Worm (Caenorhabditis elegans) whole organism, L2 larva: ENCODE data around the gene F57B1.5.

Experiments
- C34F6.9 ChIP-seq: fragments of 150-350 bp; optimal IDR thresholded peaks from 2 replicates; lab custom pipeline; 2014; ENCODE audit warnings: missing biosample characterization, missing genetic modification characterization
- F13H6.1 ChIP-seq: sonication (generic microtip); optimal IDR thresholded peaks from 2 replicates; lab custom pipeline; 2016; ENCODE audit warnings: missing genetic modification characterization, missing compliant biosample characterization
- R02D3.7 ChIP-seq: fragments of 150-350 bp; optimal IDR thresholded peaks from 2 replicates; lab custom pipeline; 2014; ENCODE audit warnings: missing biosample characterization, missing genetic modification characterization
- Y55F3AM.14 ChIP-seq: fragments of 200-800 bp; sonication (Bioruptor generic); optimal IDR thresholded peaks from 2 replicates; lab custom pipeline; 2018; ENCODE audit warnings: mild to moderate bottlenecking, missing genetic modification characterization, missing compliant biosample characterization
- ZK546.5 ChIP-seq: sonication (generic microtip); optimal IDR thresholded peaks from 2 replicates; lab custom pipeline; 2017; ENCODE audit warnings: missing biosample characterization, missing genetic modification characterization
- alr-1 ChIP-seq: fragments of 150-350 bp; optimal IDR thresholded peaks from 2 replicates; lab custom pipeline; 2014; ENCODE audit warnings: missing biosample characterization, missing genetic modification characterization
- aly-2 ChIP-seq: fragments of 150-350 bp; optimal IDR thresholded peaks from 2 replicates; lab custom pipeline; 2014; ENCODE audit warnings: missing biosample characterization, missing genetic modification characterization
- blmp-1 ChIP-seq: sonication (generic microtip); optimal IDR thresholded peaks from 2 replicates; lab custom pipeline; 2017; ENCODE audit warnings: missing genetic modification characterization, mild to moderate bottlenecking, missing compliant biosample characterization, antibody characterized with exemption, moderate library complexity; ENCODE audit not compliant: insufficient read depth
- ceh-16 ChIP-seq: fragments of 150-350 bp; optimal IDR thresholded peaks from 2 replicates; lab custom pipeline; 2014; ENCODE audit warnings: missing biosample characterization, missing genetic modification characterization
- ceh-82 ChIP-seq: fragments of 150-350 bp; optimal IDR thresholded peaks from 2 replicates; lab custom pipeline; 2014; ENCODE audit warnings: missing biosample characterization, missing genetic modification characterization
- crh-2 ChIP-seq: sonication (generic microtip); optimal IDR thresholded peaks from 2 replicates; lab custom pipeline; 2017; ENCODE audit warnings: missing biosample characterization, missing genetic modification characterization
- dmd-4 ChIP-seq: sonication (generic microtip); optimal IDR thresholded peaks from 2 replicates; lab custom pipeline; 2017; ENCODE audit warnings: missing biosample characterization, missing genetic modification characterization
- elt-3 ChIP-seq: sonication (generic microtip); optimal IDR thresholded peaks from 2 replicates; lab custom pipeline; 2017; ENCODE audit warnings: missing biosample characterization, missing genetic modification characterization
- gmeb-1 ChIP-seq: fragments of 150-350 bp; optimal IDR thresholded peaks from 2 replicates; lab custom pipeline; 2014; ENCODE audit warnings: missing biosample characterization, missing genetic modification characterization
- lin-13 ChIP-seq: fragments of 150-350 bp; optimal IDR thresholded peaks from 2 replicates; lab custom pipeline; 2014; ENCODE audit warnings: missing biosample characterization, missing genetic modification reagents, missing genetic modification characterization
- lsy-2 ChIP-seq, 2 experiments: fragments of 150-350 bp in 1 of 2; sonication (generic microtip) in 1 of 2; optimal IDR thresholded peaks; 2 replicates each; lab custom pipeline; 2014 to 2017; ENCODE audit warnings: missing biosample characterization in 2 of 2, missing genetic modification characterization in 2 of 2
- mbf-1 ChIP-seq: sonication (generic microtip); optimal IDR thresholded peaks from 2 replicates; lab custom pipeline; 2017; ENCODE audit warnings: missing biosample characterization, missing genetic modification characterization
- nhr-11 ChIP-seq: fragments of 150-350 bp; optimal IDR thresholded peaks from 2 replicates; lab custom pipeline; 2014; ENCODE audit warnings: missing biosample characterization, missing genetic modification characterization
- nhr-12 ChIP-seq: fragments of 150-350 bp; optimal IDR thresholded peaks from 2 replicates; lab custom pipeline; 2014; ENCODE audit warnings: missing biosample characterization, missing genetic modification characterization
- nhr-21 ChIP-seq: fragments of 150-350 bp; optimal IDR thresholded peaks from 2 replicates; lab custom pipeline; 2014; ENCODE audit warnings: missing biosample characterization, missing genetic modification characterization
- nhr-237 ChIP-seq: fragments of 150-350 bp; optimal IDR thresholded peaks from 2 replicates; lab custom pipeline; 2014; ENCODE audit warnings: missing biosample characterization, missing genetic modification characterization
- nhr-25 ChIP-seq: fragments of 150-350 bp; sonication (generic microtip); optimal IDR thresholded peaks from 3 replicates; lab custom pipeline; 2014; ENCODE audit warnings: missing biosample characterization, missing genetic modification characterization
- nhr-6 ChIP-seq: fragments of 150-350 bp; optimal IDR thresholded peaks from 2 replicates; lab custom pipeline; 2014; ENCODE audit warnings: missing biosample characterization, missing genetic modification characterization
- nhr-77 ChIP-seq: fragments of 150-350 bp; optimal IDR thresholded peaks from 2 replicates; lab custom pipeline; 2014; ENCODE audit warnings: missing biosample characterization, missing genetic modification characterization
- peb-1 ChIP-seq: fragments of 150-350 bp; optimal IDR thresholded peaks from 2 replicates; lab custom pipeline; 2014; ENCODE audit warnings: missing biosample characterization, missing genetic modification characterization
- skn-1 ChIP-seq: sonication (generic microtip); optimal IDR thresholded peaks from 2 replicates; lab custom pipeline; 2017; ENCODE audit warnings: missing biosample characterization, missing genetic modification characterization
- sma-3 ChIP-seq: sonication (generic microtip); optimal IDR thresholded peaks from 2 replicates; lab custom pipeline; 2016; ENCODE audit warnings: missing genetic modification reagents, missing genetic modification characterization, missing compliant biosample characterization
- sma-9 ChIP-seq, 2 experiments: fragments of 150-350 bp in 1 of 2; sonication (generic microtip) in 1 of 2; optimal IDR thresholded peaks; 2 replicates each; lab custom pipeline; 2014 to 2016; ENCODE audit warnings: missing genetic modification characterization in 2 of 2, mild to moderate bottlenecking in 1 of 2, missing biosample characterization in 1 of 2, missing compliant biosample characterization in 1 of 2, missing genetic modification reagents in 1 of 2, moderate library complexity in 1 of 2
- snpc-4 ChIP-seq: fragments of 150-350 bp; optimal IDR thresholded peaks from 2 replicates; lab custom pipeline; 2014; ENCODE audit warnings: missing biosample characterization, missing genetic modification characterization
- zag-1 ChIP-seq: fragments of 150-350 bp; optimal IDR thresholded peaks from 2 replicates; lab custom pipeline; 2014; ENCODE audit warnings: missing biosample characterization, missing genetic modification characterization
- ztf-1 ChIP-seq: fragments of 200-800 bp; sonication (Bioruptor generic); conservative IDR thresholded peaks from 2 replicates; pipeline ENCODE4 v1.3.6; 2022; ENCODE audit warnings: missing genetic modification characterization, missing compliant biosample characterization
- ztf-11 ChIP-seq: sonication (generic microtip); optimal IDR thresholded peaks from 2 replicates; lab custom pipeline; 2017; ENCODE audit warnings: missing biosample characterization, missing genetic modification characterization
- ztf-4 ChIP-seq: fragments of 150-350 bp; optimal IDR thresholded peaks from 2 replicates; lab custom pipeline; 2014; ENCODE audit warnings: missing biosample characterization, missing genetic modification characterization

Gene F57B1.5

DNA sequence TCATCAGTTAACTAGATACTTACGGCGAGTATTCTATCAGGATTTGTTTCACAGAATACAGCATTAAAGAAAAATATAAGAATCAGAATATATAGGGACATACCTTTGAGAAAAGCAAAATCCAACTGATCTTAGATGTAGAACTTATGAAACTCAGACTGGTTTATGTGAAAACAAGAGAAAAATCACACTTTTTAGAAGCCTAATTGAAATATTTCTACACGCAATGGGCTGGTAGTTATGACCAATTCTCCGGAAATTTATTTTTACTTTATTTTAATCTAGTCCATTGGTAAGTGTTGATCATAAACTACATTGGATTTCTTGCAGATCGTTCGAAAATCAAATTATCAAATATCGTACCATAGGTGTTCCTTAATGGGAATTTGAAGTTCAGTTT is 23.4 kb upstream of the F57B1.5 start, which contains the start of gene T09E8.4:
Gene T09E8.4, minus strand, starts transcription at position 101 of the 400 bp plus-strand sequence.
- TF ChIP-seq lin-13 (GFP tag; lab: Kevin White, UChicago), result no peak
- no peak for TF ChIP-seq R02D3.7
- TF ChIP-seq, all 48 proteins: peak for 0

DNA sequence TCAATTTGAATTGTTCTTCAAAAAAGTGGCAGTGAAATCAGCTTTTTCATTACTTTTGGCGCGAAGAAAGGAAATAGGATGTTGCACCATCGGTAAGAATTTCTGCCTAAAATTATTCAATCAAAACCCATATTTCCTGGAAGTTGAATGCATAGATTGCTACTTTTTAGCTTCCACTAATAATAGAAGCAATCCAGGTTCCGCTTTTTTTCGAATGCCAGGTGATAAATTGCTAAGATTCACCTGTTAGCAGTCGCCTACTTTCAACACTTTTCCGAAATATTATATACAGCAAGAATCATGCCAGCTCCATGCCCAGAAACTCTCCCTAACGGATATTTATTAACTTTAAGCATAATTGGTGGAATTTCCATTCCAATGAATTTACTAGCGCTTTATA is 22.1 kb upstream of the F57B1.5 start, which contains the start of gene sri-6:
Gene sri-6, plus strand, starts transcription at position 301 of the 400 bp plus-strand sequence.
- no peak for TF ChIP-seq zag-1 (tag; lab: Kevin White, UChicago)
- no peak for TF ChIP-seq blmp-1 (tag; lab: Kevin White, UChicago)
- no peak for TF ChIP-seq ztf-4 (tag; lab: Kevin White, UChicago)
- TF ChIP-seq nhr-11 (tag; lab: Kevin White, UChicago), result no peak
- no peak for TF ChIP-seq nhr-12 (tag; lab: Kevin White, UChicago)
- TF ChIP-seq lsy-2 (tag; optimal IDR thresholded peaks at IDR 0.05; lab: Kevin White, UChicago), result no peak
- no peak for TF ChIP-seq alr-1 (tag; lab: Kevin White, UChicago)
- TF ChIP-seq C34F6.9, result no peak
- TF ChIP-seq nhr-237 (tag; lab: Kevin White, UChicago), result no peak
- TF ChIP-seq sma-9 (GFP tag; optimal IDR thresholded peaks at IDR 0.05; lab: Kevin White, UChicago), result no peak
- no peak for TF ChIP-seq sma-9 (tag; optimal IDR thresholded peaks at IDR 0.05; lab: Kevin White, UChicago)
- no peak for TF ChIP-seq ztf-11 (tag; lab: Kevin White, UChicago)
- TF ChIP-seq dmd-4 (tag; lab: Kevin White, UChicago), result no peak
- no peak for TF ChIP-seq nhr-21
- TF ChIP-seq ceh-16 (tag; lab: Kevin White, UChicago), result no peak
- TF ChIP-seq, all 48 proteins: peak for 0

DNA sequence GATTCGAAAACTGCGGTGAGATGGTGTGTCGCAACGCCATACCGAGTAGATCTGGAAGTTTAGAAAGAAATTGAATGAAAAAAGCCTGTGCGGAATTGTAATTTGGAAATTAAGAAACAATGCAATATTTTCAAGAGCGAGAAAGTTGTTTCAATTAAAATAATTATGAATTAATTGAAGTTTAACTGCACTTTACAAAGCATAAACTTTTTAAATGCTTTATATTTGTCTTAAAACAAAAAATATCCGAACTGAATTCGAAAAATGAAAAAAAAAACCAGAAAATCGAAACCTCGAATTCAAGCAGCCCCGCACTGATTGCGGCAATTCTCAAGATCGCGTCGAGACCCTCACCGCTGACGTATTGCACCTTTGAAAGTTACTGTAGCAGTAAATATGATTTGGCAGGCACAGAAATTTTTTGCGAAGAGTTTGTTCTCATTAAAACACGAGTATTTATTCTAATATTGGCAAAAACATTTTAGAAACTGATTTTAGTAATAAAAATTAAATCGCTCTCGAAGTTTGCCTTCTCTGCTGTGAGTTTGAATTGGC is 14.0 kb upstream of the F57B1.5 start, which contains the start of gene sun-1:
Gene sun-1, minus strand, starts transcription at position 51 of the 555 bp plus-strand sequence.
- TF ChIP-seq nhr-77 (tag; lab: Kevin White, UChicago), result no peak
- TF ChIP-seq crh-2 (tag; lab: Kevin White, UChicago), result no peak
- TF ChIP-seq dmd-4 (tag; lab: Kevin White, UChicago), result no peak
- no peak for TF ChIP-seq nhr-12 (tag; lab: Kevin White, UChicago)
- TF ChIP-seq sma-3 (GFP tag; lab: Kevin White, UChicago), result no peak
- TF ChIP-seq skn-1 (tag; lab: Kevin White, UChicago), result no peak
- TF ChIP-seq Y55F3AM.14 (GFP tag; lab: Kevin White, UChicago), result no peak
- TF ChIP-seq ZK546.5, result no peak
- TF ChIP-seq gmeb-1, result no peak
- no peak for TF ChIP-seq nhr-237 (tag; lab: Kevin White, UChicago)
- TF ChIP-seq, all 48 proteins: peak for 0

DNA sequence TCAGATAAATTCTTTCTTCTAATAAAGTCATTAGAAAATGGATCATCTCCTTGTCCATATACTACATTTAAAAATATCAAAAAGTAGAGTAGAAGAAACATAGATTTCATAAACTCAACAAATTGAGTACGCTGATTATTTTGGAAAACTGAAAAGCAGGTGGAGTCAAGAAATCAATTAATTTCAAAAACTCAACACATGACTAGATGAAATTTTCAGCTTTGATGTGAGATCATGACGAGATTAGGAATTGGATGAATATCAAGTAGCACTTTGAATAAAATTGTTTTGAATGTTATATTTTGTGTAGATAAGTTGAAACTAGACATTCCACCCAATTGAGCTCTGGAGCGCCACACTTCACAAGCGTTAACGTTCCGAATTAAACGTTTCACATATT is 12.0 kb upstream of the F57B1.5 start, which contains the start of gene F57B1.1:
Gene F57B1.1, minus strand, starts transcription at position 101 of the 400 bp plus-strand sequence.
- TF ChIP-seq gmeb-1 (no peak), alr-1 (tag; lab: Kevin White, UChicago) (no peak), elt-3 (tag; lab: Kevin White, UChicago) (no peak), nhr-77 (tag; lab: Kevin White, UChicago) (no peak), snpc-4 (tag; lab: Kevin White, UChicago) (no peak), ceh-82 (no peak), lsy-2 (tag; optimal IDR thresholded peaks at IDR 0.05; lab: Kevin White, UChicago) (no peak), nhr-237 (tag; lab: Kevin White, UChicago) (no peak), mbf-1 (tag; lab: Kevin White, UChicago) (no peak), F13H6.1 (tag; lab: Kevin White, UChicago) (no peak), zag-1 (tag; lab: Kevin White, UChicago) (no peak), ztf-1 (no peak), ZK546.5 (no peak), nhr-12 (tag; lab: Kevin White, UChicago) (no peak), ztf-11 (tag; lab: Kevin White, UChicago) (no peak), blmp-1 (tag; lab: Kevin White, UChicago) (no peak), nhr-6 (tag; lab: Kevin White, UChicago) (no peak), peb-1 (tag; lab: Kevin White, UChicago) (no peak)

DNA sequence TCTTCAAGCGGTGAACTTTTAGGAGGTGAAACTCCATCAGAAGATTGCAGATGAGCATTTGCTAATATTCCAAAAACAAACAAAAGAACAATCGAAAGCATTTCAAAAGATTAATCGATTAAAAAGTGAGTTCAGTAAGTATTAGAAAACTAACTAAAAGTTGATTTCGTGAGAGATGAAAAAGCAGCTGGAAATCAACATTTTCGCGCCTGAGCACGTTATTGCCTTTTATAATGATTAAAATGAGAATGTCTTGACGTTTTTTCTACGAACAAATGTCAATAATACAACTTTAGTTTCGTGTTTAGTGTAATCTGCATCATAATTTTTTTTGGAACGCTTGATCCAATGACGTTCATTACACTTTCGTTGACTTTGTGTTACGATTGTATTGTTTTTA is 9.7 kb upstream of the F57B1.5 start, which contains the start of gene F57B1.9:
Gene F57B1.9, minus strand, starts transcription at position 101 of the 400 bp plus-strand sequence.
- TF ChIP-seq nhr-25 (tag; lab: Kevin White, UChicago) (peak; percentile 55), aly-2 (no peak)
